Worm (Caenorhabditis elegans): ENCODE measurements around the gene frpr-17.

The frpr-17 gene

DNA sequence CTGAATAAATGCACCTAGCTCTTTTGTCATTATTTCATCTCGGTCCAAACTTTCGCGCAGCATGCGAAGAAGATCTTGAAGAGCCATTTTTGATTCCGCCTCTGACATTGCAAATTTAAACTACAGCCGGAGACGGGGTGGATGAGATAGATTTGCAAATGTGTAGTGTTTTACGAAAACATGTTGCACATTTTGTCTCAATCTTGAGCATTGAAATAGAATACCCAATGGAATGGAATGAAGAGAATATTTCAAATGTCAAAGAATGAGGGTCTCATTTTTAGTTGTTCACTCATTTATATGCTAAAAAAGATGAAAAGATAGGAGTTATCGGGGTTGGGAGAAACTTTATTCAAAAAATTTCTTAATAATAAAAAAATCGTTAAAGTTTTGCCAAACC lies 49.5 kb downstream of the frpr-17 start, which contains the start of gene Y66C5A.1:
Gene Y66C5A.1, minus strand, starts transcription at position 101 of the 400 bp plus-strand sequence.
- no peak for TF ChIP-seq daf-19 (GFP tag; conservative IDR thresholded peaks at IDR 0.05)
- no peak for TF ChIP-seq skn-1 (tag; optimal IDR thresholded peaks at IDR 0.05)
- TF ChIP-seq nhr-77 (tag; optimal IDR thresholded peaks at IDR 0.05), result no peak
- TF ChIP-seq ceh-28 (tag; optimal IDR thresholded peaks at IDR 0.05), result no peak

DNA sequence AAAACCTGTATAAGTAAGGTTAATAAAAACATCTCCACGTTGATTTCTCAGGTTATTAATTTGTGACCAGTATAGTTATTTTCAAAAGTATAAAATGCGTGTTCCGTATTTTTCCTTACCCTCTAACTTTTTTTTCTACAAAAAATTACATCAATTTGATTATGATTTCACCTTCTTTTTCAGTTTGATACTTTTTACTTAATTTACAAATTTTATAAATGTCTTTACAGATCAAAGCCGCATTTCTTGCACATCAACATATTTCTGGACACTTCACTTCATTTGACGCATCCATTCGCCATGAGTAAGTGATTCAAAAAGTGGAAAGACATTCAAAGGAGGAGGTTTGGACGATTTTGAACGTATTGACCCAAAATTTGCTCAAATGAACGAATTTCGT lies 54.5 kb downstream of the frpr-17 start, which contains the start of gene Y66C5A.2:
Gene Y66C5A.2, plus strand, starts transcription at position 301 of the 400 bp plus-strand sequence.
- TF ChIP-seq unc-39 (tag; optimal IDR thresholded peaks at IDR 0.05) (no peak), sdz-12 (GFP tag; optimal IDR thresholded peaks at IDR 0.05) (no peak), hmg-1.1 (GFP tag; IDR thresholded peaks at IDR 0.05) (no peak)

All from whole organism, L4 larva.